Worm (Caenorhabditis elegans): ENCODE measurements around the gene C16C8.9.
"Not testable (repeated sequence)": the region's sequence is repeated elsewhere in the genome, so short reads cannot be mapped to it uniquely, and the experiment has no call there.

Gene C16C8.9

ce11 chrII:3463097-3463496, at the start of gene C16C8.9:
Gene C16C8.9 (minus strand): TSS chrII:3463197.
- no peak for TF ChIP-seq unc-62 (GFP tag; optimal IDR thresholded peaks at IDR 0.05)

ce11 chrII:3512240-3512639, 49.2 kb upstream of the C16C8.9 start, which contains the start of gene Y49F6B.19:
Gene Y49F6B.19 (minus strand): TSS chrII:3512340.
- TF ChIP-seq unc-62 (GFP tag; optimal IDR thresholded peaks at IDR 0.05) = no peak

ce11 chrII:3504717-3505116, 41.7 kb upstream of the C16C8.9 start, which contains the start of gene cyh-1:
Gene cyh-1 (plus strand): TSS chrII:3505017.
- TF ChIP-seq unc-62 (GFP tag; optimal IDR thresholded peaks at IDR 0.05) = no peak

- TF ChIP-seq unc-62 (GFP tag; optimal IDR thresholded peaks at IDR 0.05) = no peak
These were observed 39.7 kb upstream of the C16C8.9 start, which contains the start of the genes col-71 and Y49F6B.2 for ce11 chrII:3502520-3503323. Gene col-71 (minus strand): TSS chrII:3502570. Gene Y49F6B.2 (plus strand): TSS chrII:3502968.

ce11 chrII:3502011-3502410, 39.0 kb upstream of the C16C8.9 start:
- no peak for TF ChIP-seq unc-62 (GFP tag; optimal IDR thresholded peaks at IDR 0.05)

ce11 chrII:3500373-3500772, 37.4 kb upstream of the C16C8.9 start:
- no peak for TF ChIP-seq unc-62 (GFP tag; optimal IDR thresholded peaks at IDR 0.05)

- TF ChIP-seq unc-62 (GFP tag; optimal IDR thresholded peaks at IDR 0.05) = no peak
These were observed 36.4 kb upstream of the C16C8.9 start, which contains the start of gene Y49F6B.9 for ce11 chrII:3499386-3499785. Gene Y49F6B.9 (minus strand): TSS chrII:3499387.

ce11 chrII:3490797-3491196, 27.8 kb upstream of the C16C8.9 start, which contains the start of gene fbxb-112:
Gene fbxb-112 (plus strand): TSS chrII:3491097.
- TF ChIP-seq unc-62 (GFP tag; optimal IDR thresholded peaks at IDR 0.05) = not testable (repeated sequence)

ce11 chrII:3482231-3482630, 19.2 kb upstream of the C16C8.9 start, which contains the start of gene smu-2:
Gene smu-2 (plus strand): TSS chrII:3482408.
- TF ChIP-seq unc-62 (GFP tag; optimal IDR thresholded peaks at IDR 0.05) = no peak

ce11 chrII:3481584-3481983, 18.6 kb upstream of the C16C8.9 start, which contains the start of gene Y49F6B.8:
Gene Y49F6B.8 (minus strand): TSS chrII:3481684.
- no peak for TF ChIP-seq unc-62 (GFP tag; optimal IDR thresholded peaks at IDR 0.05)

ce11 chrII:3477171-3477570, 14.2 kb upstream of the C16C8.9 start, which contains the start of gene fbxb-104:
Gene fbxb-104 (minus strand): TSS chrII:3477271.
- TF ChIP-seq unc-62 (GFP tag; optimal IDR thresholded peaks at IDR 0.05) = no peak

ce11 chrII:3476536-3476935, 13.5 kb upstream of the C16C8.9 start:
- TF ChIP-seq unc-62 (GFP tag; optimal IDR thresholded peaks at IDR 0.05) = no peak

ce11 chrII:3473744-3474143, 10.7 kb upstream of the C16C8.9 start, which contains the start of gene sdz-32:
Gene sdz-32 (plus strand): TSS chrII:3474044.
- no peak for TF ChIP-seq unc-62 (GFP tag; optimal IDR thresholded peaks at IDR 0.05)

- no peak for TF ChIP-seq unc-62 (GFP tag; optimal IDR thresholded peaks at IDR 0.05)
These were observed 9.8 kb upstream of the C16C8.9 start, which contains the start of gene Y49F6B.6 for ce11 chrII:3472817-3473216. Gene Y49F6B.6 (plus strand): TSS chrII:3473117.

ce11 chrII:3472316-3472715, 9.3 kb upstream of the C16C8.9 start, which contains the start of gene Y49F6B.12:
Gene Y49F6B.12 (minus strand): TSS chrII:3472416.
- TF ChIP-seq unc-62 (GFP tag; optimal IDR thresholded peaks at IDR 0.05) = no peak

ce11 chrII:3471603-3472002, 8.6 kb upstream of the C16C8.9 start, which contains the start of gene Y49F6B.13:
Gene Y49F6B.13 (minus strand): TSS chrII:3471703.
- no peak for TF ChIP-seq unc-62 (GFP tag; optimal IDR thresholded peaks at IDR 0.05)

ce11 chrII:3470549-3470948, 7.6 kb upstream of the C16C8.9 start, which contains the start of gene Y49F6B.20:
Gene Y49F6B.20 (minus strand): TSS chrII:3470649.
- no peak for TF ChIP-seq unc-62 (GFP tag; optimal IDR thresholded peaks at IDR 0.05)

All from whole organism, dauer.